Fruit fly (Drosophila melanogaster): ENCODE data around the gene CG8543.

Gene CG8543

dm6 chr3L:7455849-7456248 lies 14.3 kb downstream of the CG8543 start, which contains the start of gene ppk26:
Gene ppk26, plus strand, starts transcription at chr3L:7456149.
- TF ChIP-seq Sin3A (optimal IDR thresholded peaks at IDR 0.05) = no peak
- TF ChIP-seq h (optimal IDR thresholded peaks at IDR 0.05) = no peak
- TF ChIP-seq Myc (optimal IDR thresholded peaks at IDR 0.05) = no peak
- no peak for TF ChIP-seq insv (optimal IDR thresholded peaks at IDR 0.05)
- TF ChIP-seq ttk (optimal IDR thresholded peaks at IDR 0.05) = no peak

- no peak for TF ChIP-seq psq (optimal IDR thresholded peaks at IDR 0.05)
- TF ChIP-seq insv (optimal IDR thresholded peaks at IDR 0.05) = no peak
Measured at dm6 chr3L:7450553-7450952, 19.5 kb downstream of the CG8543 start, which contains the start of gene CG33278. Gene CG33278, plus strand, starts transcription at chr3L:7450853.

dm6 chr3L:7449097-7449496 lies 21.0 kb downstream of the CG8543 start:
- TF ChIP-seq Sin3A (optimal IDR thresholded peaks at IDR 0.05) (no peak), insv (optimal IDR thresholded peaks at IDR 0.05) (no peak), h (optimal IDR thresholded peaks at IDR 0.05) (no peak), Myc (optimal IDR thresholded peaks at IDR 0.05) (no peak), ttk (optimal IDR thresholded peaks at IDR 0.05) (no peak), psq (optimal IDR thresholded peaks at IDR 0.05) (no peak)

- TF ChIP-seq Myc (optimal IDR thresholded peaks at IDR 0.05) = no peak
- no peak for TF ChIP-seq Sin3A (optimal IDR thresholded peaks at IDR 0.05)
- no peak for TF ChIP-seq ttk (optimal IDR thresholded peaks at IDR 0.05)
- TF ChIP-seq h (optimal IDR thresholded peaks at IDR 0.05) = no peak
- no peak for TF ChIP-seq psq (optimal IDR thresholded peaks at IDR 0.05)
- TF ChIP-seq insv (optimal IDR thresholded peaks at IDR 0.05) = no peak
Measured at dm6 chr3L:7440633-7441032, 29.5 kb downstream of the CG8543 start, which contains the start of gene sphinx2. Gene sphinx2, minus strand, starts transcription at chr3L:7440733.

- TF ChIP-seq insv (optimal IDR thresholded peaks at IDR 0.05) = no peak
- no peak for TF ChIP-seq psq (optimal IDR thresholded peaks at IDR 0.05)
- no peak for TF ChIP-seq h (optimal IDR thresholded peaks at IDR 0.05)
- TF ChIP-seq Sin3A (optimal IDR thresholded peaks at IDR 0.05) = no peak
- no peak for TF ChIP-seq ttk (optimal IDR thresholded peaks at IDR 0.05)
- TF ChIP-seq Myc (optimal IDR thresholded peaks at IDR 0.05) = no peak
Measured at dm6 chr3L:7439305-7439704, 30.8 kb downstream of the CG8543 start, which contains the start of gene sphinx1. Gene sphinx1, minus strand, starts transcription at chr3L:7439405.

- TF ChIP-seq Myc (optimal IDR thresholded peaks at IDR 0.05) = no peak
- TF ChIP-seq insv (optimal IDR thresholded peaks at IDR 0.05) = no peak
- TF ChIP-seq psq (optimal IDR thresholded peaks at IDR 0.05) = no peak
- TF ChIP-seq h (optimal IDR thresholded peaks at IDR 0.05) = no peak
- no peak for TF ChIP-seq ttk (optimal IDR thresholded peaks at IDR 0.05)
- no peak for TF ChIP-seq Sin3A (optimal IDR thresholded peaks at IDR 0.05)
Measured at dm6 chr3L:7437366-7437765, 32.7 kb downstream of the CG8543 start, which contains the start of gene CG14835. Gene CG14835, minus strand, starts transcription at chr3L:7437466.

dm6 chr3L:7434715-7435653 lies 35.1 kb downstream of the CG8543 start, which contains the start of gene Rac2:
Gene Rac2, minus strand, starts transcription at chr3L:7435190.
- TF ChIP-seq h (optimal IDR thresholded peaks at IDR 0.05) (no peak), insv (optimal IDR thresholded peaks at IDR 0.05) (no peak), Myc (optimal IDR thresholded peaks at IDR 0.05) (no peak), ttk (optimal IDR thresholded peaks at IDR 0.05) (no peak)

- TF ChIP-seq h (optimal IDR thresholded peaks at IDR 0.05) (no peak), Myc (optimal IDR thresholded peaks at IDR 0.05) (no peak), psq (optimal IDR thresholded peaks at IDR 0.05) (no peak), Sin3A (optimal IDR thresholded peaks at IDR 0.05) (no peak), ttk (optimal IDR thresholded peaks at IDR 0.05) (no peak), insv (optimal IDR thresholded peaks at IDR 0.05) (no peak)
Measured at dm6 chr3L:7434198-7434597, 35.9 kb downstream of the CG8543 start.

dm6 chr3L:7433325-7433827 lies 36.7 kb downstream of the CG8543 start:
- TF ChIP-seq h (optimal IDR thresholded peaks at IDR 0.05) (no peak), Sin3A (optimal IDR thresholded peaks at IDR 0.05) (no peak), psq (optimal IDR thresholded peaks at IDR 0.05) (no peak), Myc (optimal IDR thresholded peaks at IDR 0.05) (no peak), insv (optimal IDR thresholded peaks at IDR 0.05) (no peak), ttk (optimal IDR thresholded peaks at IDR 0.05) (no peak)

- TF ChIP-seq h (optimal IDR thresholded peaks at IDR 0.05) (no peak), insv (optimal IDR thresholded peaks at IDR 0.05) (no peak), ttk (optimal IDR thresholded peaks at IDR 0.05) (no peak), psq (optimal IDR thresholded peaks at IDR 0.05) (no peak), Myc (optimal IDR thresholded peaks at IDR 0.05) (no peak), Sin3A (optimal IDR thresholded peaks at IDR 0.05) (no peak)
Measured at dm6 chr3L:7432811-7433324, 37.2 kb downstream of the CG8543 start.

- TF ChIP-seq h (optimal IDR thresholded peaks at IDR 0.05) (no peak), insv (optimal IDR thresholded peaks at IDR 0.05) (no peak), ttk (optimal IDR thresholded peaks at IDR 0.05) (no peak), Sin3A (optimal IDR thresholded peaks at IDR 0.05) (no peak), Myc (optimal IDR thresholded peaks at IDR 0.05) (no peak), psq (optimal IDR thresholded peaks at IDR 0.05) (no peak)
Measured at dm6 chr3L:7432265-7432664, 37.8 kb downstream of the CG8543 start.

dm6 chr3L:7423517-7423916 lies 46.6 kb downstream of the CG8543 start, which contains the start of gene CG42458:
Gene CG42458, plus strand, starts transcription at chr3L:7423827.
- TF ChIP-seq insv (optimal IDR thresholded peaks at IDR 0.05) (no peak), Sin3A (optimal IDR thresholded peaks at IDR 0.05) (no peak), psq (optimal IDR thresholded peaks at IDR 0.05) (no peak), h (optimal IDR thresholded peaks at IDR 0.05) (no peak), Myc (optimal IDR thresholded peaks at IDR 0.05) (no peak), ttk (optimal IDR thresholded peaks at IDR 0.05) (no peak)

All from Kc167 (cell line).